Worm (Caenorhabditis elegans) whole organism, young adult: ENCODE results near the gene inx-8.

Experiments used
- B0019.2 ChIP-seq: fragments of 200-800 bp; sonication (Bioruptor generic); conservative IDR thresholded peaks from 2 replicates; pipeline ENCODE4 v1.3.6; 2022; ENCODE audit warnings: missing genetic modification reagents, missing genetic modification characterization, missing compliant biosample characterization
- B0261.1 ChIP-seq: sonication (generic microtip); optimal IDR thresholded peaks from 2 replicates; lab custom pipeline; 2016; ENCODE audit warnings: mild to moderate bottlenecking, missing genetic modification characterization, moderate library complexity, missing compliant biosample characterization
- B0336.3 ChIP-seq: fragments of 200-800 bp; sonication (Bioruptor generic); IDR thresholded peaks from 2 replicates; pipeline ENCODE4 v1.3.6; 2022; ENCODE audit warnings: missing genetic modification characterization, missing compliant biosample characterization
- C17E4.6 ChIP-seq: fragments of 200-800 bp; sonication (Bioruptor generic); IDR thresholded peaks from 2 replicates; pipeline ENCODE4 v1.3.6; 2022; ENCODE audit warnings: missing genetic modification reagents, missing genetic modification characterization, missing compliant biosample characterization
- D2030.7 ChIP-seq: fragments of 200-800 bp; sonication (Bioruptor generic); IDR thresholded peaks from 2 replicates; pipeline ENCODE4 v1.3.6; 2022; ENCODE audit warnings: missing genetic modification reagents, missing genetic modification characterization, missing compliant biosample characterization
- F10E7.11 ChIP-seq: sonication (generic microtip); optimal IDR thresholded peaks from 2 replicates; lab custom pipeline; 2017; ENCODE audit warnings: mild to moderate bottlenecking, missing genetic modification characterization, moderate library complexity, missing compliant biosample characterization
- F23B12.7 ChIP-seq: sonication (generic microtip); optimal IDR thresholded peaks from 2 replicates; lab custom pipeline; 2017; ENCODE audit warnings: missing genetic modification characterization, mild to moderate bottlenecking, missing compliant biosample characterization, antibody characterized with exemption, moderate library complexity; ENCODE audit not compliant: insufficient read depth
- F33H1.4 ChIP-seq: fragments of 200-800 bp; sonication (Bioruptor generic); IDR thresholded peaks from 2 replicates; pipeline ENCODE4 v1.3.6; 2022; ENCODE audit warnings: missing genetic modification reagents, missing genetic modification characterization, missing compliant biosample characterization
- F49E8.2 ChIP-seq: sonication (generic microtip); optimal IDR thresholded peaks from 3 replicates; lab custom pipeline; 2017; ENCODE audit warnings: missing genetic modification characterization, mild to moderate bottlenecking, missing compliant biosample characterization, antibody characterized with exemption, moderate library complexity; ENCODE audit not compliant: insufficient read depth
- F55B11.4 ChIP-seq: sonication (generic microtip); optimal IDR thresholded peaks from 2 replicates; lab custom pipeline; 2016; ENCODE audit warnings: missing compliant biosample characterization, missing genetic modification characterization, borderline replicate concordance; ENCODE audit not compliant: insufficient read depth
- F57C9.4 ChIP-seq: sonication (generic microtip); optimal IDR thresholded peaks from 2 replicates; lab custom pipeline; 2017; ENCODE audit warnings: mild to moderate bottlenecking, missing genetic modification characterization, missing compliant biosample characterization
- Y53G8AR.9 ChIP-seq: fragments of 200-800 bp; sonication (Bioruptor generic); conservative IDR thresholded peaks from 2 replicates; pipeline ENCODE4 v1.3.6; 2022; ENCODE audit warnings: missing genetic modification reagents, missing genetic modification characterization, missing compliant biosample characterization
- aptf-3 ChIP-seq: fragments of 200-800 bp; sonication (Bioruptor generic); IDR thresholded peaks from 2 replicates; pipeline ENCODE4 v1.3.6; 2022; ENCODE audit warnings: missing genetic modification characterization, missing compliant biosample characterization
- athp-1 ChIP-seq: sonication (generic microtip); optimal IDR thresholded peaks from 2 replicates; lab custom pipeline; 2017; ENCODE audit warnings: mild to moderate bottlenecking, missing genetic modification characterization, missing compliant biosample characterization
- attf-3 ChIP-seq: fragments of 200-800 bp; sonication (Bioruptor generic); conservative IDR thresholded peaks from 2 replicates; pipeline ENCODE4 v1.3.6; 2022; ENCODE audit warnings: missing genetic modification reagents, missing genetic modification characterization, missing compliant biosample characterization
- bed-1 ChIP-seq: fragments of 200-800 bp; sonication (Bioruptor generic); IDR thresholded peaks from 2 replicates; pipeline ENCODE4 v1.3.6; 2022; ENCODE audit warnings: missing genetic modification reagents, missing genetic modification characterization, missing compliant biosample characterization
- ceh-58 ChIP-seq: fragments of 200-800 bp; sonication (Bioruptor generic); IDR thresholded peaks from 2 replicates; pipeline ENCODE4 v1.3.6; 2022; ENCODE audit warnings: missing genetic modification characterization, missing compliant biosample characterization
- dox-1 ChIP-seq: fragments of 200-800 bp; sonication (Bioruptor generic); IDR thresholded peaks from 2 replicates; pipeline ENCODE4 v1.3.6; 2022; ENCODE audit warnings: missing genetic modification reagents, missing genetic modification characterization, missing compliant biosample characterization
- dpl-1 ChIP-seq: fragments of 150-350 bp; optimal IDR thresholded peaks from 2 replicates; lab custom pipeline; 2014; ENCODE audit warnings: missing biosample characterization, missing genetic modification reagents, missing genetic modification characterization
- efl-1 ChIP-seq: fragments of 150-350 bp; optimal IDR thresholded peaks from 2 replicates; lab custom pipeline; 2014; ENCODE audit warnings: missing biosample characterization, missing genetic modification reagents, missing genetic modification characterization
- ets-4 ChIP-seq: fragments of 200-800 bp; sonication (Bioruptor generic); optimal IDR thresholded peaks from 2 replicates; lab custom pipeline; 2018; ENCODE audit warnings: mild to moderate bottlenecking, missing genetic modification characterization, missing compliant biosample characterization
- gei-17 ChIP-seq: fragments of 200-800 bp; sonication (Bioruptor generic); optimal IDR thresholded peaks from 2 replicates; lab custom pipeline; 2018; ENCODE audit warnings: mild to moderate bottlenecking, missing genetic modification characterization, missing compliant biosample characterization
- hlh-26 ChIP-seq: fragments of 200-800 bp; sonication (Bioruptor generic); conservative IDR thresholded peaks from 2 replicates; pipeline ENCODE4 v1.3.6; 2022; ENCODE audit warnings: missing genetic modification reagents, missing genetic modification characterization, missing compliant biosample characterization
- hmg-20 ChIP-seq: fragments of 200-800 bp; sonication (Bioruptor generic); IDR thresholded peaks from 2 replicates; pipeline ENCODE4 v1.3.6; 2022; ENCODE audit warnings: missing genetic modification reagents, missing genetic modification characterization, missing compliant biosample characterization
- let-526 ChIP-seq: fragments of 200-800 bp; sonication (Bioruptor generic); IDR thresholded peaks from 2 replicates; pipeline ENCODE4 v1.3.6; 2022; ENCODE audit warnings: missing genetic modification reagents, missing genetic modification characterization, missing compliant biosample characterization
- let-607 ChIP-seq, 2 experiments: fragments of 200-800 bp in 1 of 2; sonication (Bioruptor generic) in 1 of 2; sonication (generic microtip) in 1 of 2; optimal IDR thresholded peaks; 2 replicates each; lab custom pipeline; 2016 to 2018; ENCODE audit warnings: mild to moderate bottlenecking in 2 of 2, missing compliant biosample characterization in 2 of 2, missing genetic modification characterization in 2 of 2, moderate library complexity in 2 of 2, missing genotype in 1 of 2
- lin-40 ChIP-seq: sonication (generic microtip); optimal IDR thresholded peaks from 2 replicates; lab custom pipeline; 2016; ENCODE audit warnings: missing genetic modification characterization, mild to moderate bottlenecking, missing compliant biosample characterization, missing genotype, missing genetic modification reagents
- lir-1 ChIP-seq: fragments of 200-800 bp; sonication (Bioruptor generic); conservative IDR thresholded peaks from 2 replicates; pipeline ENCODE4 v1.3.6; 2022; ENCODE audit warnings: missing genetic modification reagents, missing genetic modification characterization, missing compliant biosample characterization
- lsl-1 ChIP-seq: fragments of 200-800 bp; sonication (Bioruptor generic); optimal IDR thresholded peaks from 2 replicates; lab custom pipeline; 2018; ENCODE audit warnings: mild to moderate bottlenecking, missing genetic modification characterization, moderate library complexity, missing compliant biosample characterization
- madf-6 ChIP-seq: fragments of 200-800 bp; sonication (Bioruptor generic); IDR thresholded peaks from 2 replicates; pipeline ENCODE4 v1.3.6; 2022; ENCODE audit warnings: missing genetic modification reagents, missing genetic modification characterization, missing compliant biosample characterization
- mcd-1 ChIP-seq: fragments of 200-800 bp; sonication (Bioruptor generic); IDR thresholded peaks from 2 replicates; pipeline ENCODE4 v1.3.6; 2022; ENCODE audit warnings: missing genetic modification reagents, missing genetic modification characterization, missing compliant biosample characterization
- mel-28 ChIP-seq: sonication (generic microtip); optimal IDR thresholded peaks from 2 replicates; lab custom pipeline; 2016; ENCODE audit warnings: borderline replicate concordance, mild to moderate bottlenecking, missing genetic modification characterization, missing compliant biosample characterization
- mes-4 ChIP-seq: sonication (generic microtip); optimal IDR thresholded peaks from 2 replicates; lab custom pipeline; 2016; ENCODE audit warnings: missing genotype, missing genetic modification characterization, missing compliant biosample characterization
- nhr-179 ChIP-seq: sonication (generic microtip); optimal IDR thresholded peaks from 2 replicates; lab custom pipeline; 2016; ENCODE audit warnings: mild to moderate bottlenecking, missing genetic modification characterization, missing compliant biosample characterization
- nhr-80 ChIP-seq: sonication (generic microtip); optimal IDR thresholded peaks from 2 replicates; lab custom pipeline; 2016; ENCODE audit warnings: missing genetic modification characterization, missing compliant biosample characterization
- nhr-90 ChIP-seq: sonication (generic microtip); optimal IDR thresholded peaks from 2 replicates; lab custom pipeline; 2016; ENCODE audit warnings: missing genotype, mild to moderate bottlenecking, missing genetic modification characterization, missing compliant biosample characterization
- sdz-38 ChIP-seq: sonication (generic microtip); optimal IDR thresholded peaks from 2 replicates; lab custom pipeline; 2016; ENCODE audit warnings: missing genotype, missing genetic modification characterization, missing compliant biosample characterization
- sea-2 ChIP-seq: fragments of 200-800 bp; sonication (Bioruptor generic); IDR thresholded peaks from 2 replicates; pipeline ENCODE4 v1.3.6; 2022; ENCODE audit warnings: missing genetic modification characterization, missing compliant biosample characterization
- snpc-3.4 ChIP-seq: sonication (generic microtip); optimal IDR thresholded peaks from 2 replicates; lab custom pipeline; 2017; ENCODE audit warnings: missing genetic modification characterization, mild to moderate bottlenecking, missing compliant biosample characterization, antibody characterized with exemption, moderate library complexity, missing genotype, missing genetic modification reagents
- somi-1 ChIP-seq: fragments of 200-800 bp; sonication (Bioruptor generic); optimal IDR thresholded peaks from 2 replicates; lab custom pipeline; 2018; ENCODE audit warnings: mild to moderate bottlenecking, missing genetic modification characterization, missing compliant biosample characterization
- sptf-2 ChIP-seq: fragments of 200-800 bp; sonication (Bioruptor generic); optimal IDR thresholded peaks from 2 replicates; lab custom pipeline; 2018; ENCODE audit warnings: mild to moderate bottlenecking, missing genetic modification characterization, missing compliant biosample characterization
- tbx-9 ChIP-seq: sonication (generic microtip); optimal IDR thresholded peaks from 2 replicates; lab custom pipeline; 2016; ENCODE audit warnings: borderline replicate concordance, missing genetic modification characterization, inconsistent platforms, missing compliant biosample characterization
- tlf-1 ChIP-seq: fragments of 200-800 bp; sonication (Bioruptor generic); optimal IDR thresholded peaks from 2 replicates; lab custom pipeline; 2018; ENCODE audit warnings: mild to moderate bottlenecking, missing genetic modification characterization, missing compliant biosample characterization
- xnd-1 ChIP-seq: sonication (generic microtip); optimal IDR thresholded peaks from 2 replicates; lab custom pipeline; 2016; ENCODE audit warnings: missing genotype, missing genetic modification reagents, missing genetic modification characterization, missing compliant biosample characterization
- zfh-2 ChIP-seq: fragments of 200-800 bp; sonication (Bioruptor generic); conservative IDR thresholded peaks from 2 replicates; pipeline ENCODE4 v1.3.6; 2022; ENCODE audit warnings: missing genetic modification reagents, missing genetic modification characterization, missing compliant biosample characterization
- zim-3 ChIP-seq: sonication (generic microtip); optimal IDR thresholded peaks from 2 replicates; lab custom pipeline; 2017; ENCODE audit warnings: mild to moderate bottlenecking, missing genetic modification characterization, moderate library complexity, missing compliant biosample characterization
- ztf-18 ChIP-seq: sonication (generic microtip); optimal IDR thresholded peaks from 2 replicates; lab custom pipeline; 2016; ENCODE audit warnings: missing genotype, mild to moderate bottlenecking, missing genetic modification characterization, missing compliant biosample characterization
- ztf-3 ChIP-seq: fragments of 200-800 bp; sonication (Bioruptor generic); optimal IDR thresholded peaks from 2 replicates; lab custom pipeline; 2018; ENCODE audit warnings: mild to moderate bottlenecking, missing genetic modification characterization, missing compliant biosample characterization
- ztf-6 ChIP-seq: fragments of 200-800 bp; sonication (Bioruptor generic); IDR thresholded peaks from 2 replicates; pipeline ENCODE4 v1.3.6; 2022; ENCODE audit warnings: missing genetic modification reagents, missing genetic modification characterization, missing compliant biosample characterization

inx-8 gene

ce11 chrIV:11692071-11692673 lies 18.5 kb downstream of the inx-8 start (continued):
- no peak for TF ChIP-seq attf-3
- TF ChIP-seq B0261.1 (tag; lab: Kevin White, UChicago), result no peak
- TF ChIP-seq nhr-179, result no peak
- TF ChIP-seq tlf-1 (GFP tag; lab: Kevin White, UChicago), result no peak
- no peak for TF ChIP-seq zim-3 (tag; lab: Kevin White, UChicago)
- peak; percentile 21 for TF ChIP-seq ztf-18 (tag; lab: Kevin White, UChicago)
- no peak for TF ChIP-seq B0019.2 (GFP tag; lab: Robert Waterston, UW)
- no peak for TF ChIP-seq mes-4 (tag; lab: Kevin White, UChicago)
- no peak for TF ChIP-seq F33H1.4 (GFP tag; lab: Robert Waterston, UW)
- TF ChIP-seq sptf-2 (GFP tag; lab: Kevin White, UChicago), result no peak
- no peak for TF ChIP-seq bed-1 (GFP tag; lab: Robert Waterston, UW)
- TF ChIP-seq ceh-58 (GFP tag; lab: Robert Waterston, UW), result no peak
- no peak for TF ChIP-seq F57C9.4
- TF ChIP-seq tbx-9 (tag; lab: Kevin White, UChicago), result no peak
- no peak for TF ChIP-seq dpl-1
- no peak for TF ChIP-seq efl-1 (GFP tag; lab: Kevin White, UChicago)
- no peak for TF ChIP-seq snpc-3.4 (tag; lab: Kevin White, UChicago)
- TF ChIP-seq let-526 (GFP tag; lab: Robert Waterston, UW), result no peak
- no peak for TF ChIP-seq ztf-3 (GFP tag; lab: Kevin White, UChicago)
- TF ChIP-seq aptf-3 (GFP tag; lab: Robert Waterston, UW), result no peak
- no peak for TF ChIP-seq F49E8.2 (tag; lab: Kevin White, UChicago)
- TF ChIP-seq Y53G8AR.9 (GFP tag; lab: Robert Waterston, UW), result no peak
- TF ChIP-seq zfh-2 (GFP tag; lab: Robert Waterston, UW), result peak; percentile 89
- no peak for TF ChIP-seq hlh-26 (GFP tag; lab: Robert Waterston, UW)
- TF ChIP-seq hmg-20 (GFP tag; lab: Robert Waterston, UW), result no peak
- TF ChIP-seq F55B11.4 (tag; lab: Kevin White, UChicago), result no peak
- TF ChIP-seq sea-2 (GFP tag; lab: Robert Waterston, UW), result no peak
- TF ChIP-seq dox-1 (GFP tag; lab: Robert Waterston, UW), result peak; percentile 83
- TF ChIP-seq F23B12.7 (tag; lab: Kevin White, UChicago), result no peak
- TF ChIP-seq gei-17 (GFP tag; lab: Kevin White, UChicago), result peak; percentile 48
- no peak for TF ChIP-seq xnd-1 (tag; lab: Kevin White, UChicago)
- TF ChIP-seq ztf-6, result no peak
- TF ChIP-seq let-607 (tag; optimal IDR thresholded peaks at IDR 0.05; lab: Kevin White, UChicago), result peak in 1 of 2 experiments; percentile 53
- no peak for TF ChIP-seq D2030.7 (GFP tag; lab: Robert Waterston, UW)
- no peak for TF ChIP-seq somi-1 (GFP tag; lab: Kevin White, UChicago)
- TF ChIP-seq mcd-1 (GFP tag; lab: Robert Waterston, UW), result peak; percentile 66
- TF ChIP-seq F10E7.11, result no peak
- peak; percentile 58 for TF ChIP-seq lin-40 (tag; lab: Kevin White, UChicago)
- no peak for TF ChIP-seq athp-1 (tag; lab: Kevin White, UChicago)
- no peak for TF ChIP-seq sdz-38 (tag; lab: Kevin White, UChicago)
- TF ChIP-seq lsl-1 (GFP tag; lab: Kevin White, UChicago), result no peak
- peak; percentile 86 for TF ChIP-seq B0336.3
- no peak for TF ChIP-seq madf-6 (GFP tag; lab: Robert Waterston, UW)
- TF ChIP-seq C17E4.6 (GFP tag; lab: Robert Waterston, UW), result no peak
- TF ChIP-seq lir-1, result no peak
- peak; percentile 98 for TF ChIP-seq nhr-80 (tag; lab: Kevin White, UChicago)
- peak; percentile 69 for TF ChIP-seq nhr-90
- peak; percentile 89 for TF ChIP-seq ets-4 (GFP tag; lab: Kevin White, UChicago)
- no peak for TF ChIP-seq mel-28 (tag; lab: Kevin White, UChicago)
